Fruit fly (Drosophila melanogaster): ENCODE measurements around the gene Usp7.

DNA sequence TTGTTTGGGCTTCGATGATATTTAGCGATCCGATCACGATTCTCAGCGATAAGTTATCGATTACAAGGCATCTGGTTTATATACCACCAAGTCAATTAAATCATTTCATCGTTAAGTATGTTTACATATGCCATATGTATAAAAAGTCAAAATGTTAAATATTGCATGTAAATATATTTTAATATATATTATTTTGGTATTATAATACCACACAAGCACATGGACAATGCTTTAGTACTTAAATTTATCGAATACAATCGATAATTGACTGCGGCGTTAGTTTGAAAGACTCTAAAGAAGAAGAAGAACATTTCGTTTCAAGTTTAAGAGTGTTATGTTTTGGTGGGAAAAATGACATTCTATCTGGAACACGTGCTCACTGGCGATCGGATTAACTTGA, 41.3 kb upstream of the Usp7 start, which contains the start of gene CG34323:
- TF ChIP-seq OdsH (GFP tag; optimal IDR thresholded peaks at IDR 0.05) (no peak), lz (GFP tag; optimal IDR thresholded peaks at IDR 0.05) (no peak), CG10669 (GFP tag; optimal IDR thresholded peaks at IDR 0.05) (no peak), Met (GFP tag; optimal IDR thresholded peaks at IDR 0.05) (no peak), Sox15 (GFP tag; optimal IDR thresholded peaks at IDR 0.05) (no peak), Ets21C (GFP tag; optimal IDR thresholded peaks at IDR 0.05) (no peak), CG8119 (GFP tag; IDR thresholded peaks at IDR 0.05) (no peak), net (GFP tag; optimal IDR thresholded peaks at IDR 0.05) (no peak)
